Fruit fly (Drosophila melanogaster) Kc167 (cell line): ENCODE results near the gene CG44836.

Source experiments
- h ChIP-seq: fragments of >200 bp; optimal IDR thresholded peaks from 3 replicates; lab custom pipeline; 2018; ENCODE audit warnings: missing external identifiers
- ttk ChIP-seq: sonication (Bioruptor generic); optimal IDR thresholded peaks from 2 replicates; lab custom pipeline; 2017; ENCODE audit warnings: missing external identifiers

dm6 chr3L:16362119-16362653 is 37.9 kb downstream of the CG44836 start, which contains the start of gene Cpr72Ea:
- TF ChIP-seq ttk (lab: Kevin White, UChicago) (no peak), h (lab: Kevin White, UChicago) (no peak)
